Worm (Caenorhabditis elegans): ENCODE results near the gene srh-231.

DNA sequence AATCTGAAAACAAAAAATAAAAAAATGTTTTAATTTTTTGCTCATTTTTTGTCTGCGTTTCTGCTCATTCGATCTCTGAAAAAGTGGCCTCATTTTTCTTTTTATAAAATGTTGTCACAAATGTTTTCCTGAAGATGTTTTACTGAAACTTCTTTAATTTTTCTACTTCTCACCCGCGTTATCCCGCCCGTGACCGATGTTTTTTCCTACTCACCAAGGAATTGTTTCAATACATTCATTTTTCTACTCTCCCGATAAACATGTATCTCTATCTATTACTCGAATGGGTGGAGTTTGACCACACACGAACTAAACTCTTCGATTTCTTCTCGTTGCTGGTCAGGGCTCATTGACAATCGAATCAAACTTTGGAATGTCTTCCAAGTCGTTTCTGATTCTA is 21.2 kb downstream of the srh-231 start, which contains the start of gene F10G2.2:
- TF ChIP-seq ets-7 (tag; optimal IDR thresholded peaks at IDR 0.05) = no peak
- TF ChIP-seq B0310.2 (tag; optimal IDR thresholded peaks at IDR 0.05) = no peak
- no peak for TF ChIP-seq aly-1 (tag; optimal IDR thresholded peaks at IDR 0.05)
